Worm (Caenorhabditis elegans) whole organism, L4/young adult: Measurements from ENCODE around the gene dpy-19.

Source experiments
- dao-5 ChIP-seq: sonication (generic microtip); optimal IDR thresholded peaks from 2 replicates; lab custom pipeline; 2016; ENCODE audit warnings: missing genotype, missing genetic modification characterization, moderate library complexity, missing compliant biosample characterization
- him-1 ChIP-seq: sonication (generic microtip); optimal IDR thresholded peaks from 2 replicates; lab custom pipeline; 2016; ENCODE audit warnings: missing genotype, missing genetic modification reagents, missing genetic modification characterization, missing compliant biosample characterization

ce11 chrIII:8646021-8646420 is 21.3 kb downstream of the dpy-19 start:
- TF ChIP-seq dao-5 = no peak
- TF ChIP-seq him-1 (tag; lab: Kevin White, UChicago) = no peak
